Worm (Caenorhabditis elegans): ENCODE results near the gene nhr-164.

- TF ChIP-seq unc-62 (GFP tag; optimal IDR thresholded peaks at IDR 0.05) (no peak), nfya-1 (tag; optimal IDR thresholded peaks at IDR 0.05; ENCODE audit: borderline replicate concordance, insufficient read depth) (no peak), fkh-3 (tag; optimal IDR thresholded peaks at IDR 0.05) (no peak)
Measured at ce11 chrV:15281279-15281949, 45.9 kb upstream of the nhr-164 start, which contains the start of the genes srw-19 and srx-51.

All from whole organism, young adult.